Worm (Caenorhabditis elegans) whole organism, L4 larva: ENCODE measurements around the gene E02H1.1.

Experiments
- ces-1 ChIP-seq: fragments of 150-350 bp; sonication (generic microtip); optimal IDR thresholded peaks from 4 replicates; lab custom pipeline; 2014; ENCODE audit warnings: missing biosample characterization, missing genetic modification reagents, missing genetic modification characterization
- dmd-6 ChIP-seq: fragments of 200-800 bp; sonication (Bioruptor generic); IDR thresholded peaks from 2 replicates; pipeline ENCODE4 v1.3.6; 2022; ENCODE audit warnings: missing genetic modification reagents, missing genetic modification characterization, missing compliant biosample characterization
- egl-27 ChIP-seq: sonication (generic microtip); optimal IDR thresholded peaks from 3 replicates; lab custom pipeline; 2017; ENCODE audit warnings: missing biosample characterization, missing genetic modification reagents, missing genetic modification characterization
- lin-38 ChIP-seq: fragments of 200-800 bp; sonication (Bioruptor generic); IDR thresholded peaks from 2 replicates; pipeline ENCODE4 v1.3.6; 2022; ENCODE audit warnings: missing genetic modification reagents, missing genetic modification characterization, missing compliant biosample characterization
- lin-39 ChIP-seq: fragments of 150-350 bp; optimal IDR thresholded peaks from 2 replicates; lab custom pipeline; 2014; ENCODE audit warnings: missing biosample characterization, missing genetic modification reagents, missing genetic modification characterization
- nhr-10 ChIP-seq: fragments of 150-350 bp; optimal IDR thresholded peaks from 2 replicates; lab custom pipeline; 2014; ENCODE audit warnings: missing biosample characterization, missing genetic modification characterization
- nhr-102 ChIP-seq: sonication (generic microtip); optimal IDR thresholded peaks from 2 replicates; lab custom pipeline; 2016; ENCODE audit warnings: mild to moderate bottlenecking, missing genetic modification characterization, moderate library complexity, missing compliant biosample characterization
- nhr-111 ChIP-seq: fragments of 200-800 bp; sonication (Bioruptor generic); optimal IDR thresholded peaks from 2 replicates; lab custom pipeline; 2018; ENCODE audit warnings: mild to moderate bottlenecking, missing genetic modification characterization, missing compliant biosample characterization
- nhr-237 ChIP-seq: sonication (generic microtip); optimal IDR thresholded peaks from 2 replicates; lab custom pipeline; 2017; ENCODE audit warnings: missing biosample characterization, missing genetic modification characterization
- spr-1 ChIP-seq: sonication (generic microtip); optimal IDR thresholded peaks from 2 replicates; lab custom pipeline; 2016; ENCODE audit warnings: mild to moderate bottlenecking, missing genetic modification characterization, missing compliant biosample characterization
- unc-130 ChIP-seq: sonication (generic microtip); optimal IDR thresholded peaks from 2 replicates; lab custom pipeline; 2016; ENCODE audit warnings: missing genetic modification reagents, missing genetic modification characterization, missing compliant biosample characterization
- zag-1 ChIP-seq: fragments of 150-350 bp; optimal IDR thresholded peaks from 2 replicates; lab custom pipeline; 2014; ENCODE audit warnings: missing biosample characterization, missing genetic modification characterization
- zip-11 ChIP-seq: fragments of 200-800 bp; sonication (Bioruptor generic); IDR thresholded peaks from 2 replicates; pipeline ENCODE4 v1.3.6; 2022; ENCODE audit warnings: missing genetic modification characterization, missing compliant biosample characterization

DNA sequence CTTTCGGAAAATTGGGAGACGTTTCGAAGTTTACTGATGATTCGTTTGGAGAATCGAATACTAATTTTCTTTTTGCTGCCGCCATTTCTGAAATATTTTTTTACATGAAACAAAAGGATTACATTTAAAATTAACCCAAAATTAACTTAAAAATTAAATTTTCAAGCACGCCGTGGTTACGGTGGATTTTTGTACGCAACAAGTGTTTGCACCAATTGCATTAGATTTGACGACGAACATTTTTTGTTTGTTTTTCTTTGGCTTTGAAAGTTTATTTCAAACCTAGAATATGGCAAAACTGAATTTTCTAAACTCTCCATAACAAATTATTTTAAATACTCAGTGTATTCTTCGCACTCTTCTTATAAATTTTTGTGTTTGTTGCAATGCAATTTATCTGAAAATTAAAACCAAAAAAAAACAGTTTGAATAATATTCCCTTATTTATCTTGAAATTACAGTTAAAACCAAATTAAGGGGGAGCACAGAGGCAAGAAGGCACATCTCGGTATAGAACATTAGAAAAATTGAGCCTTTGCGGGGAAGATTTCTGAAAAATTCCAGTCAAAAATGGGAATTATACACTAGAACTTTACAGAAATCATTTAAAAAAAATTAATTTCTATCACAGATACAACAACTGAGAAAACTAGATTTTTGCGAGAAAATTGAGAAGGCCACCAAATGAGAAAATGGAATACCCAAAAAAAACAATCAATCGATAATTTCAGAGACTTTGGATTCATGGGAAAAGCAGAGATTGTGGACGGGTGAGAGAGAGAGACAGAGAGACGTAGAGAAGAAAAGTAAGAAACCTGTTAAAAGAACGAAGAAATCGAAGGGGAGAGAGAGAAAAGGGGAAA lies 26.3 kb upstream of the E02H1.1 start, which contains the start of gene hal-3:
- TF ChIP-seq nhr-237 (tag; lab: Kevin White, UChicago), result peak; percentile 10
- TF ChIP-seq lin-38 (GFP tag; lab: Robert Waterston, UW), result 0 out of 2 replicates have a peak, but pooled peaks have one; percentile 33
- no peak for TF ChIP-seq spr-1
- no peak for TF ChIP-seq unc-130
- no peak for TF ChIP-seq zag-1 (tag; lab: Kevin White, UChicago)
- peak; percentile 18 for TF ChIP-seq nhr-102 (tag; lab: Kevin White, UChicago)
- TF ChIP-seq nhr-10 (tag; lab: Kevin White, UChicago), result no peak
- TF ChIP-seq dmd-6 (GFP tag; lab: Robert Waterston, UW), result no peak; the same call in 1 of the 2 replicates
- TF ChIP-seq nhr-111 (GFP tag; lab: Kevin White, UChicago), result no peak
- TF ChIP-seq lin-39, result no peak
- no peak for TF ChIP-seq zip-11
- no peak for TF ChIP-seq egl-27
- no peak for TF ChIP-seq ces-1 (GFP tag; lab: Kevin White, UChicago)
